Fruit fly (Drosophila melanogaster): ENCODE data around the gene DIP1.
"Not testable (repeated sequence)": the region's sequence is repeated elsewhere in the genome, so short reads cannot be mapped to it uniquely, and the experiment has no call there.

DNA sequence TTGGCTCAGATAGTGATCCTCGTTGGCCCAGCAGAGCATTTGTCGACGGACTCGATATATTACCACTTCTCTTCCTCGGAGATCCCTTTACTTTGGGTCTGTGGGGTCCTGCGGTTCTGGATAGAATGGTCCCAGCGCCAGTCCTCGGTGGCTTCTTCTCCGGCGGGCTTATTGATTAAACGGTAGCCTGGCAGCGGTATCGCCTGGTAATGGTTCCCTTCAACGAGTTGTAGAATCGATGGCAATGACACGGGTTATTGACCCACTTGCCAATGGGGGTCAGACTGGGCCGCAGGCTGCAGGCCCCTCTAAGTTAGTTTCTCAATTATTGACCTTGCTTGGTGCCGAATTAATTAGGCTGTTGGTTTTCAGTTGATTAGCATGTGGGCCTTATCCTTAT lies 8.9 kb downstream of the DIP1 start, which contains the start of gene CG32819:
- not testable (repeated sequence) for TF ChIP-seq psq, ttk, Sin3A, h, Myc, insv (optimal IDR thresholded peaks at IDR 0.05)

Data from Kc167 (cell line).